Fruit fly (Drosophila melanogaster): ENCODE measurements around the gene CG10584.

DNA sequence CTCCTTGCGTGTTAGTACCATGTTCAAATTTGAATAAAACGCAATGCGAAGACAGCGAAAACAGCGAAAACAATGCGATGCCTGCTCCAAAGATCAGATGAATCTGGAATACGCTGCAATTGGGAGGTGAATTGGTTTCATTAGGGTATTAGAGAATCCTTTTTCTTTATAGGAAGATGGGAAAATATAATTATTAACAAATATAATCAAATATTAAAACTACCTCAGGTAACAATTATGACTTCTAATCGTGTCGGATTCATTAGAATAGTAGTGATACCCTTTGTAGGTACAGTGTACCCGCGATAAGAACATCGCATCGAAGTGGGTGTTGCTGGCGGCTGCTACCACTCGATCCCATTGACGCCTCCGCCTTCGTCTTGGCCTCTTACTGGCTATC is 43.3 kb downstream of the CG10584 start:
- TF ChIP-seq pan (optimal IDR thresholded peaks at IDR 0.05) (no peak), psq (optimal IDR thresholded peaks at IDR 0.05) (no peak)
